Worm (Caenorhabditis elegans) whole organism, L1 larva: ENCODE data around the gene F13E9.12.

Experiments used
- ama-1 ChIP-seq: fragments of 150-350 bp; optimal IDR thresholded peaks from 2 replicates; lab custom pipeline; 2014
- ces-1 ChIP-seq: fragments of 150-350 bp; optimal IDR thresholded peaks from 2 replicates; lab custom pipeline; 2014; ENCODE audit warnings: missing biosample characterization, missing genetic modification reagents, missing genetic modification characterization
- elt-2 ChIP-seq: sonication (generic microtip); optimal IDR thresholded peaks from 2 replicates; lab custom pipeline; 2016; ENCODE audit warnings: missing genetic modification characterization, mild to moderate bottlenecking, inconsistent platforms, missing compliant biosample characterization, missing genetic modification reagents
- fkh-8 ChIP-seq: sonication (generic microtip); optimal IDR thresholded peaks from 2 replicates; lab custom pipeline; 2016; ENCODE audit warnings: mild to moderate bottlenecking, missing genetic modification characterization, missing compliant biosample characterization
- fos-1 ChIP-seq: fragments of 150-350 bp; optimal IDR thresholded peaks from 2 replicates; lab custom pipeline; 2014; ENCODE audit warnings: missing biosample characterization, missing genetic modification characterization
- isw-1 ChIP-seq: fragments of 200-800 bp; sonication (Bioruptor generic); IDR thresholded peaks from 2 replicates; pipeline ENCODE4 v1.3.6; 2022; ENCODE audit warnings: missing genetic modification characterization, missing compliant biosample characterization
- lin-13 ChIP-seq: fragments of 150-350 bp; optimal IDR thresholded peaks from 2 replicates; lab custom pipeline; 2014; ENCODE audit warnings: missing biosample characterization, missing genetic modification reagents, missing genetic modification characterization
- mdl-1 ChIP-seq, 2 experiments: fragments of 150-350 bp; optimal IDR thresholded peaks; 2 replicates each; lab custom pipeline; 2014 to 2017; ENCODE audit warnings: missing biosample characterization in 2 of 2, missing genetic modification characterization in 2 of 2, inconsistent platforms in 1 of 2
- nhr-237 ChIP-seq: fragments of 150-350 bp; optimal IDR thresholded peaks from 2 replicates; lab custom pipeline; 2014; ENCODE audit warnings: missing biosample characterization, missing genetic modification characterization
- nhr-76 ChIP-seq: sonication (generic microtip); optimal IDR thresholded peaks from 2 replicates; lab custom pipeline; 2017; ENCODE audit warnings: missing biosample characterization, missing genetic modification characterization
- snpc-4 ChIP-seq: fragments of 150-350 bp; optimal IDR thresholded peaks from 2 replicates; lab custom pipeline; 2014; ENCODE audit warnings: missing biosample characterization, missing genetic modification characterization
- unc-130 ChIP-seq: fragments of 150-350 bp; optimal IDR thresholded peaks from 2 replicates; lab custom pipeline; 2017; ENCODE audit warnings: missing biosample characterization, missing genetic modification characterization, inconsistent platforms
- vab-15 ChIP-seq: sonication (generic microtip); optimal IDR thresholded peaks from 2 replicates; lab custom pipeline; 2017; ENCODE audit warnings: missing genotype, mild to moderate bottlenecking, missing genetic modification characterization, missing compliant biosample characterization
- ztf-4 ChIP-seq: fragments of 150-350 bp; optimal IDR thresholded peaks from 2 replicates; lab custom pipeline; 2014; ENCODE audit warnings: missing biosample characterization, missing genetic modification characterization

ce11 chrIV:10913081-10913480, 38.7 kb upstream of the F13E9.12 start, which contains the start of gene ZK593.2:
- TF ChIP-seq ces-1 (GFP tag; lab: Kevin White, UChicago) (no peak), mdl-1 (tag; optimal IDR thresholded peaks at IDR 0.05; lab: Kevin White, UChicago) (no peak), fos-1 (no peak), lin-13 (GFP tag; lab: Kevin White, UChicago) (no peak), snpc-4 (tag; lab: Kevin White, UChicago) (no peak), nhr-237 (no peak), unc-130 (tag; lab: Kevin White, UChicago) (no peak), ama-1 (lab: Kevin White, UChicago) (no peak), fkh-8 (tag; lab: Kevin White, UChicago) (no peak), nhr-76 (tag; lab: Kevin White, UChicago) (no peak), elt-2 (tag; lab: Kevin White, UChicago) (no peak), vab-15 (tag; lab: Kevin White, UChicago) (no peak), ztf-4 (tag; lab: Kevin White, UChicago) (no peak), isw-1 (no peak)
